Worm (Caenorhabditis elegans) whole organism, early embryonic: ENCODE measurements around the gene ipla-3.

Source experiments
- F13C5.2 ChIP-seq: sonication (generic microtip); optimal IDR thresholded peaks from 2 replicates; lab custom pipeline; 2017; ENCODE audit warnings: mild to moderate bottlenecking, missing genetic modification characterization, inconsistent platforms, missing compliant biosample characterization
- aly-1 ChIP-seq: sonication (generic microtip); optimal IDR thresholded peaks from 2 replicates; lab custom pipeline; 2016; ENCODE audit warnings: missing genetic modification characterization, missing compliant biosample characterization
- ama-1 ChIP-seq: fragments of 150-350 bp; optimal IDR thresholded peaks from 2 replicates; lab custom pipeline; 2014
- ceh-13 ChIP-seq: fragments of 200-800 bp; sonication (Bioruptor generic); optimal IDR thresholded peaks from 2 replicates; lab custom pipeline; 2018; ENCODE audit warnings: mild to moderate bottlenecking, missing genetic modification characterization, missing compliant biosample characterization
- ceh-36 ChIP-seq: sonication (generic microtip); optimal IDR thresholded peaks from 2 replicates; lab custom pipeline; 2016; ENCODE audit warnings: missing genetic modification characterization, inconsistent platforms, missing compliant biosample characterization
- ets-7 ChIP-seq: sonication (generic microtip); optimal IDR thresholded peaks from 2 replicates; lab custom pipeline; 2016; ENCODE audit warnings: missing genotype, missing genetic modification characterization, missing compliant biosample characterization
- flt-1 ChIP-seq: fragments of 200-800 bp; sonication (Bioruptor generic); IDR thresholded peaks from 2 replicates; pipeline ENCODE4 v1.3.6; 2022; ENCODE audit warnings: missing genetic modification characterization, missing compliant biosample characterization
- hmg-4 ChIP-seq: fragments of 200-800 bp; sonication (Bioruptor generic); optimal IDR thresholded peaks from 2 replicates; lab custom pipeline; 2018; ENCODE audit warnings: mild to moderate bottlenecking, missing genetic modification characterization, missing compliant biosample characterization
- hnd-1 ChIP-seq: sonication (generic microtip); optimal IDR thresholded peaks from 2 replicates; lab custom pipeline; 2016; ENCODE audit warnings: missing genetic modification characterization, missing compliant biosample characterization
- tbx-11 ChIP-seq: fragments of 200-800 bp; sonication (Bioruptor generic); IDR thresholded peaks from 2 replicates; pipeline ENCODE4 v1.3.6; 2022; ENCODE audit warnings: missing genetic modification characterization, missing compliant biosample characterization
- tra-4 ChIP-seq: sonication (generic microtip); optimal IDR thresholded peaks from 2 replicates; lab custom pipeline; 2017; ENCODE audit warnings: missing genetic modification characterization, missing compliant biosample characterization

- TF ChIP-seq hnd-1: no peak
- no peak for TF ChIP-seq ets-7
- TF ChIP-seq F13C5.2 (tag; lab: Kevin White, UChicago): no peak
- no peak for TF ChIP-seq tra-4 (tag; lab: Kevin White, UChicago)
- no peak for TF ChIP-seq flt-1 (GFP tag; lab: Robert Waterston, UW)
- no peak for TF ChIP-seq tbx-11 (GFP tag; lab: Robert Waterston, UW)
- TF ChIP-seq ceh-36 (tag; lab: Kevin White, UChicago): no peak
- no peak for TF ChIP-seq ama-1 (lab: Kevin White, UChicago)
- TF ChIP-seq hmg-4 (GFP tag; lab: Kevin White, UChicago): no peak
- no peak for TF ChIP-seq ceh-13
- no peak for TF ChIP-seq aly-1 (tag; lab: Kevin White, UChicago)
Measured at ce11 chrV:20682309-20682708, 46.8 kb downstream of the ipla-3 start.
